Worm (Caenorhabditis elegans) whole organism, L4/young adult: Measurements from ENCODE around the gene zip-12.

ENCODE experiments used
- W03F9.2 ChIP-seq: fragments of 150-350 bp; optimal IDR thresholded peaks from 2 replicates; lab custom pipeline; 2014; ENCODE audit warnings: missing biosample characterization, missing genetic modification characterization
- dao-5 ChIP-seq: sonication (generic microtip); optimal IDR thresholded peaks from 2 replicates; lab custom pipeline; 2016; ENCODE audit warnings: missing genotype, missing genetic modification characterization, moderate library complexity, missing compliant biosample characterization
- him-1 ChIP-seq: sonication (generic microtip); optimal IDR thresholded peaks from 2 replicates; lab custom pipeline; 2016; ENCODE audit warnings: missing genotype, missing genetic modification reagents, missing genetic modification characterization, missing compliant biosample characterization

- TF ChIP-seq W03F9.2 (tag; lab: Kevin White, UChicago) (no peak), him-1 (tag; lab: Kevin White, UChicago) (no peak), dao-5 (no peak)
Observed at ce11 chrIII:12299259-12299658, 28.5 kb upstream of the zip-12 start.
